Fruit fly (Drosophila melanogaster): ENCODE results near the gene sog.
A peak's percentile ranks its signal among the peaks of the same experiment; 100 is the strongest.

Gene sog

dm6 chrX:15639929-15640328 is 6.7 kb upstream of the sog start:
- peak; percentile 7 for TF ChIP-seq Sp1 (GFP tag; optimal IDR thresholded peaks at IDR 0.05)
- no peak for TF ChIP-seq Jra (GFP tag; optimal IDR thresholded peaks at IDR 0.05)
- no peak for TF ChIP-seq Abd-B (GFP tag; optimal IDR thresholded peaks at IDR 0.05)
- TF ChIP-seq OdsH (GFP tag; optimal IDR thresholded peaks at IDR 0.05), result peak; percentile 8
- peak; percentile 25 for TF ChIP-seq Hnf4 (GFP tag; optimal IDR thresholded peaks at IDR 0.05)
- peak; percentile 53 for TF ChIP-seq rgr (GFP tag; optimal IDR thresholded peaks at IDR 0.05)
- TF ChIP-seq psq (GFP tag; optimal IDR thresholded peaks at IDR 0.05), result peak; percentile 19
- TF ChIP-seq h (GFP tag; optimal IDR thresholded peaks at IDR 0.05), result peak; percentile 14

- no peak for TF ChIP-seq CG9705 (GFP tag; optimal IDR thresholded peaks at IDR 0.05)
- no peak for TF ChIP-seq Jra (GFP tag; optimal IDR thresholded peaks at IDR 0.05)
- no peak for TF ChIP-seq HLH106 (tag; optimal IDR thresholded peaks at IDR 0.05)
Observed at dm6 chrX:15639017-15639416, 5.8 kb upstream of the sog start.

- TF ChIP-seq dl (GFP tag; optimal IDR thresholded peaks at IDR 0.05; ENCODE audit: insufficient read depth in 1 of 2, partially characterized antibody in 2 of 2), result no peak
- TF ChIP-seq GATAd (GFP tag; optimal IDR thresholded peaks at IDR 0.05), result no peak
- no peak for TF ChIP-seq lola (GFP tag; optimal IDR thresholded peaks at IDR 0.05)
- no peak for TF ChIP-seq pan (optimal IDR thresholded peaks at IDR 0.05)
- no peak for TF ChIP-seq OdsH (GFP tag; optimal IDR thresholded peaks at IDR 0.05)
- no peak for TF ChIP-seq br (GFP tag; optimal IDR thresholded peaks at IDR 0.05)
- TF ChIP-seq psq (GFP tag; optimal IDR thresholded peaks at IDR 0.05), result no peak
- no peak for TF ChIP-seq sv (GFP tag; optimal IDR thresholded peaks at IDR 0.05)
- no peak for TF ChIP-seq brk (GFP tag; optimal IDR thresholded peaks at IDR 0.05)
- no peak for TF ChIP-seq dmrt93B (GFP tag; optimal IDR thresholded peaks at IDR 0.05)
- TF ChIP-seq Hr78 (GFP tag; optimal IDR thresholded peaks at IDR 0.05), result no peak
- no peak for TF ChIP-seq Hr83 (GFP tag; optimal IDR thresholded peaks at IDR 0.05; ENCODE audit: poor library complexity, severe bottlenecking)
- TF ChIP-seq ey (GFP tag; optimal IDR thresholded peaks at IDR 0.05), result no peak
- TF ChIP-seq CG9705 (GFP tag; optimal IDR thresholded peaks at IDR 0.05), result no peak
- no peak for TF ChIP-seq Myc (optimal IDR thresholded peaks at IDR 0.05)
- no peak for TF ChIP-seq Hnf4 (GFP tag; optimal IDR thresholded peaks at IDR 0.05)
Observed at dm6 chrX:15632669-15633068, 565 bp downstream of the sog start.

dm6 chrX:15631465-15631864 is 1.8 kb downstream of the sog start:
- TF ChIP-seq br (GFP tag; optimal IDR thresholded peaks at IDR 0.05), result no peak
- TF ChIP-seq CG32264 (GFP tag; optimal IDR thresholded peaks at IDR 0.05), result no peak
- TF ChIP-seq sv (GFP tag; optimal IDR thresholded peaks at IDR 0.05), result no peak
- no peak for TF ChIP-seq CrebA (GFP tag; optimal IDR thresholded peaks at IDR 0.05; ENCODE audit: borderline replicate concordance)
- TF ChIP-seq Hr83 (GFP tag; optimal IDR thresholded peaks at IDR 0.05; ENCODE audit: poor library complexity, severe bottlenecking), result no peak
- TF ChIP-seq fru (GFP tag; optimal IDR thresholded peaks at IDR 0.05), result no peak
- no peak for TF ChIP-seq Dfd (GFP tag; optimal IDR thresholded peaks at IDR 0.05)
- TF ChIP-seq OdsH (GFP tag; optimal IDR thresholded peaks at IDR 0.05), result no peak
- no peak for TF ChIP-seq h (GFP tag; optimal IDR thresholded peaks at IDR 0.05)
- TF ChIP-seq psq (GFP tag; optimal IDR thresholded peaks at IDR 0.05), result no peak
- TF ChIP-seq CG9705 (GFP tag; optimal IDR thresholded peaks at IDR 0.05), result no peak

dm6 chrX:15630815-15631214 is 2.4 kb downstream of the sog start:
- TF ChIP-seq foxo (GFP tag; optimal IDR thresholded peaks at IDR 0.05) (no peak), Abd-B (GFP tag; optimal IDR thresholded peaks at IDR 0.05) (no peak), Myc (optimal IDR thresholded peaks at IDR 0.05) (no peak), lola (GFP tag; optimal IDR thresholded peaks at IDR 0.05) (no peak), Hr83 (GFP tag; optimal IDR thresholded peaks at IDR 0.05; ENCODE audit: poor library complexity, severe bottlenecking) (no peak), Mio (GFP tag; optimal IDR thresholded peaks at IDR 0.05) (no peak)

- TF ChIP-seq jim (GFP tag; optimal IDR thresholded peaks at IDR 0.05) (no peak), rgr (GFP tag; optimal IDR thresholded peaks at IDR 0.05) (no peak), tai (GFP tag; optimal IDR thresholded peaks at IDR 0.05) (no peak), Jra (GFP tag; optimal IDR thresholded peaks at IDR 0.05) (no peak), dl (GFP tag; optimal IDR thresholded peaks at IDR 0.05; ENCODE audit: insufficient read depth in 1 of 2, partially characterized antibody in 2 of 2) (no peak), ey (GFP tag; optimal IDR thresholded peaks at IDR 0.05) (no peak), Dfd (GFP tag; optimal IDR thresholded peaks at IDR 0.05) (no peak), lola (GFP tag; optimal IDR thresholded peaks at IDR 0.05) (no peak), GATAd (GFP tag; optimal IDR thresholded peaks at IDR 0.05) (no peak), h (GFP tag; optimal IDR thresholded peaks at IDR 0.05) (no peak), CG32264 (GFP tag; optimal IDR thresholded peaks at IDR 0.05) (no peak), br (GFP tag; optimal IDR thresholded peaks at IDR 0.05) (no peak), Hr83 (GFP tag; optimal IDR thresholded peaks at IDR 0.05; ENCODE audit: poor library complexity, severe bottlenecking) (no peak), usp (GFP tag; optimal IDR thresholded peaks at IDR 0.05) (no peak)
Observed at dm6 chrX:15629962-15630361, 3.3 kb downstream of the sog start.
